Worm (Caenorhabditis elegans): ENCODE data around the gene chil-15.

The chil-15 gene

DNA sequence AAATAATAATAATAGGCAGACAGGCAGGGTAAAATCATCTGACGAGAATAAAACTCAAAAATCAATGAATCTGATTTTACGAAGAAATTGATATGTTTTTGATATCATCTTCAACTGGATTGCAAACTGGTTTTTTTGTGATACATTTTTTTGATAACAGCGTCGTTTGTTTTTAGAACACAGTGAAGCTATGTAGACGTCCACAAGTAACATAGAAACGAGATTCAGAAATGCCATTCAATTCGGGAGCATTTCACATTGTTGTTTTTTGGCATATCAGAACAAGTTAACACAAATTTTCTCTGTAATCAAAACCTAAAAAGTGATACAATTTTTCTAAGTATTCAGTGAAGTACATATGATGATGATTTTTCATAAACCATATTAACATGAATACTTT, 5.2 kb downstream of the chil-15 start, which contains the start of gene chil-13:
Gene chil-13 (minus strand): TSS at position 101 of the 400 bp plus-strand sequence.
- TF ChIP-seq sea-1 (GFP tag; conservative IDR thresholded peaks at IDR 0.05) (no peak), ceh-13 (GFP tag; optimal IDR thresholded peaks at IDR 0.05) (no peak), ceh-36 (tag; optimal IDR thresholded peaks at IDR 0.05) (no peak), hnd-1 (tag; optimal IDR thresholded peaks at IDR 0.05) (no peak), scrt-1 (GFP tag; IDR thresholded peaks at IDR 0.05) (no peak), hmbx-1 (tag; optimal IDR thresholded peaks at IDR 0.05) (no peak), pes-1 (GFP tag; IDR thresholded peaks at IDR 0.05) (no peak)

- TF ChIP-seq scrt-1 (GFP tag; IDR thresholded peaks at IDR 0.05) (no peak), tbx-37 (GFP tag; conservative IDR thresholded peaks at IDR 0.05) (no peak), tbx-11 (GFP tag; IDR thresholded peaks at IDR 0.05) (no peak), F13C5.2 (tag; optimal IDR thresholded peaks at IDR 0.05) (no peak), tra-4 (tag; optimal IDR thresholded peaks at IDR 0.05) (no peak), hnd-1 (tag; optimal IDR thresholded peaks at IDR 0.05) (no peak), hmbx-1 (tag; optimal IDR thresholded peaks at IDR 0.05) (no peak), ceh-13 (GFP tag; optimal IDR thresholded peaks at IDR 0.05) (no peak), ets-7 (tag; optimal IDR thresholded peaks at IDR 0.05) (no peak), B0310.2 (tag; optimal IDR thresholded peaks at IDR 0.05) (no peak), ama-1 (optimal IDR thresholded peaks at IDR 0.05) (no peak)
These were observed 7.4 kb downstream of the chil-15 start, which contains the start of gene kin-16 for ce11 chrII:9436009-9436408. TSS of gene kin-16 (minus strand) at chrII:9436109.

ce11 chrII:9433609-9434008, 9.8 kb downstream of the chil-15 start, which contains the start of gene kin-15:
TSS of gene kin-15 (minus strand) at chrII:9433709.
- TF ChIP-seq B0310.2 (tag; optimal IDR thresholded peaks at IDR 0.05), result no peak
- TF ChIP-seq ets-7 (tag; optimal IDR thresholded peaks at IDR 0.05), result no peak
- no peak for TF ChIP-seq ceh-36 (tag; optimal IDR thresholded peaks at IDR 0.05)
- TF ChIP-seq ceh-13 (GFP tag; optimal IDR thresholded peaks at IDR 0.05), result no peak
- TF ChIP-seq tra-4 (tag; optimal IDR thresholded peaks at IDR 0.05), result no peak
- TF ChIP-seq tbx-11 (GFP tag; IDR thresholded peaks at IDR 0.05), result no peak
- TF ChIP-seq sea-1 (GFP tag; conservative IDR thresholded peaks at IDR 0.05), result no peak
- no peak for TF ChIP-seq hmg-4 (GFP tag; optimal IDR thresholded peaks at IDR 0.05)

DNA sequence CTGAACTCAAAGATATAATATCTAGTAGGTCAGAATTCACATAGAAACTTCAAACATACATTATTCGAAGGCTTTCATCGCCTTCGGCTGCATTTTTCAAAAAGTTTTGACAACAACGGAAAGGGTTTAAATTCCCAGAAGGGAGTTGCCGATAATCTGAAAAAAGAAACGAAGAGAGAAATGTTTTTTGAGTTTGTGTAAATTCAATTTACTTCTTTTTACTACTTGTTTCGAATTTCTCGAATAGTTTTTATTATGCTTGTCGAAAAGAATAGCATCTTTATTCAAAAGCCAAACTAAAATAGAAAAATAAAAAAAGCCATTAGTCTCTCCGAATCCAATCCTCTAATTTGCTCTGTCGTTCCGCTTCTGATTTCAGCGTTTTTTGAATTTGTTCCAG, 12.3 kb downstream of the chil-15 start:
- TF ChIP-seq ets-7 (tag; optimal IDR thresholded peaks at IDR 0.05) (no peak), scrt-1 (GFP tag; IDR thresholded peaks at IDR 0.05) (no peak), hmg-4 (GFP tag; optimal IDR thresholded peaks at IDR 0.05) (no peak), aly-1 (tag; optimal IDR thresholded peaks at IDR 0.05) (no peak)

- TF ChIP-seq tra-4 (tag; optimal IDR thresholded peaks at IDR 0.05) (no peak), sea-1 (GFP tag; conservative IDR thresholded peaks at IDR 0.05) (no peak), hmbx-1 (tag; optimal IDR thresholded peaks at IDR 0.05) (no peak), pes-1 (GFP tag; IDR thresholded peaks at IDR 0.05) (no peak), ama-1 (optimal IDR thresholded peaks at IDR 0.05) (no peak), scrt-1 (GFP tag; IDR thresholded peaks at IDR 0.05) (no peak), flt-1 (GFP tag; IDR thresholded peaks at IDR 0.05) (no peak), aly-1 (tag; optimal IDR thresholded peaks at IDR 0.05) (no peak), B0310.2 (tag; optimal IDR thresholded peaks at IDR 0.05) (no peak), ceh-13 (GFP tag; optimal IDR thresholded peaks at IDR 0.05) (no peak), ets-7 (tag; optimal IDR thresholded peaks at IDR 0.05) (no peak), hnd-1 (tag; optimal IDR thresholded peaks at IDR 0.05) (no peak), tbx-11 (GFP tag; IDR thresholded peaks at IDR 0.05) (no peak), tbx-37 (GFP tag; conservative IDR thresholded peaks at IDR 0.05) (no peak), ceh-36 (tag; optimal IDR thresholded peaks at IDR 0.05) (no peak), F13C5.2 (tag; optimal IDR thresholded peaks at IDR 0.05) (no peak), hmg-4 (GFP tag; optimal IDR thresholded peaks at IDR 0.05) (no peak)
These were observed 15.8 kb downstream of the chil-15 start, which contains the start of gene M176.5 for ce11 chrII:9427644-9428043. TSS of gene M176.5 (minus strand) at chrII:9427744.

- TF ChIP-seq hmbx-1 (tag; optimal IDR thresholded peaks at IDR 0.05), result no peak
- no peak for TF ChIP-seq tbx-37 (GFP tag; conservative IDR thresholded peaks at IDR 0.05)
- no peak for TF ChIP-seq tbx-11 (GFP tag; IDR thresholded peaks at IDR 0.05)
- TF ChIP-seq ceh-13 (GFP tag; optimal IDR thresholded peaks at IDR 0.05), result no peak
- no peak for TF ChIP-seq scrt-1 (GFP tag; IDR thresholded peaks at IDR 0.05)
- TF ChIP-seq pes-1 (GFP tag; IDR thresholded peaks at IDR 0.05), result no peak
- TF ChIP-seq ama-1 (optimal IDR thresholded peaks at IDR 0.05), result no peak
- no peak for TF ChIP-seq B0310.2 (tag; optimal IDR thresholded peaks at IDR 0.05)
These were observed 17.3 kb downstream of the chil-15 start, which contains the start of gene M176.10 for ce11 chrII:9426076-9426475. TSS of gene M176.10 (minus strand) at chrII:9426176.

- TF ChIP-seq tra-4 (tag; optimal IDR thresholded peaks at IDR 0.05) (no peak), pes-1 (GFP tag; IDR thresholded peaks at IDR 0.05) (no peak), ceh-36 (tag; optimal IDR thresholded peaks at IDR 0.05) (no peak), tbx-37 (GFP tag; conservative IDR thresholded peaks at IDR 0.05) (no peak), B0310.2 (tag; optimal IDR thresholded peaks at IDR 0.05) (no peak), hmbx-1 (tag; optimal IDR thresholded peaks at IDR 0.05) (no peak), hnd-1 (tag; optimal IDR thresholded peaks at IDR 0.05) (no peak), aly-1 (tag; optimal IDR thresholded peaks at IDR 0.05) (no peak), ama-1 (optimal IDR thresholded peaks at IDR 0.05) (no peak), tbx-11 (GFP tag; IDR thresholded peaks at IDR 0.05) (no peak), hmg-4 (GFP tag; optimal IDR thresholded peaks at IDR 0.05) (no peak), F13C5.2 (tag; optimal IDR thresholded peaks at IDR 0.05) (no peak), flt-1 (GFP tag; IDR thresholded peaks at IDR 0.05) (no peak), ceh-13 (GFP tag; optimal IDR thresholded peaks at IDR 0.05) (no peak), sea-1 (GFP tag; conservative IDR thresholded peaks at IDR 0.05) (no peak), ets-7 (tag; optimal IDR thresholded peaks at IDR 0.05) (no peak), scrt-1 (GFP tag; IDR thresholded peaks at IDR 0.05) (no peak)
These were observed 21.5 kb downstream of the chil-15 start, which contains the start of gene M176.11 for ce11 chrII:9421969-9422368. TSS of gene M176.11 (plus strand) at chrII:9422269.

Measured in whole organism, early embryonic.